Fruit fly (Drosophila melanogaster) whole organism, embryonic: Measurements from ENCODE around the gene CG33557.
A peak's percentile ranks its signal among the peaks of the same experiment; 100 is the strongest.

Experiments used
- Adf1 ChIP-seq: fragments of 200-800 bp; sonication (Bioruptor generic); IDR thresholded peaks from 2 replicates; pipeline ENCODE4 v1.3.6; 2022; ENCODE audit warnings: missing biosample characterization, missing genetic modification characterization
- BEAF-32 ChIP-seq: fragments of 200-800 bp; sonication (Bioruptor generic); optimal IDR thresholded peaks from 3 replicates; lab custom pipeline; 2017; ENCODE audit warnings: missing biosample characterization, missing genetic modification characterization, mild to moderate bottlenecking, moderate library complexity, missing genetic modification reagents
- CG10321 ChIP-seq: fragments of 200-800 bp; sonication (Bioruptor generic); IDR thresholded peaks from 2 replicates; pipeline ENCODE4 v1.3.6; 2022; ENCODE audit warnings: missing biosample characterization, missing genetic modification characterization
- CG10431 ChIP-seq: fragments of 200-800 bp; sonication (Bioruptor generic); optimal IDR thresholded peaks from 3 replicates; lab custom pipeline; 2018; ENCODE audit warnings: missing biosample characterization, mild to moderate bottlenecking, missing genetic modification characterization
- CG11504 ChIP-seq: fragments of 200-800 bp; sonication (Bioruptor generic); optimal IDR thresholded peaks from 3 replicates; lab custom pipeline; 2019; ENCODE audit warnings: missing biosample characterization, mild to moderate bottlenecking, missing genetic modification characterization, moderate library complexity
- CG16813 ChIP-seq: fragments of 200-800 bp; sonication (Bioruptor generic); IDR thresholded peaks from 3 replicates; pipeline ENCODE4 v1.3.6; 2022; ENCODE audit warnings: missing biosample characterization, missing genetic modification characterization; ENCODE audit not compliant: partially characterized antibody
- CG30020 ChIP-seq: fragments of 200-800 bp; optimal IDR thresholded peaks from 2 replicates; lab custom pipeline; 2019; ENCODE audit warnings: missing biosample characterization, mild to moderate bottlenecking, missing genetic modification characterization, moderate library complexity
- CG3995 ChIP-seq: fragments of 200-800 bp; sonication (Bioruptor generic); optimal IDR thresholded peaks from 3 replicates; lab custom pipeline; 2016; ENCODE audit warnings: missing biosample characterization, missing genetic modification characterization
- CG43689 ChIP-seq: fragments of 200-800 bp; sonication (Bioruptor generic); IDR thresholded peaks from 2 replicates; pipeline ENCODE4 v1.3.6; 2022; ENCODE audit warnings: missing biosample characterization, missing genetic modification characterization
- CG4404 ChIP-seq: fragments of 200-800 bp; sonication (Bioruptor generic); IDR thresholded peaks from 2 replicates; pipeline ENCODE4 v1.3.6; 2022; ENCODE audit warnings: missing biosample characterization, missing genetic modification characterization
- CG5245 ChIP-seq: fragments of 200-800 bp; sonication (Bioruptor generic); optimal IDR thresholded peaks from 3 replicates; lab custom pipeline; 2016; ENCODE audit warnings: missing biosample characterization, missing genetic modification characterization
- CG6272 ChIP-seq: fragments of 200-800 bp; sonication (Bioruptor generic); IDR thresholded peaks from 2 replicates; pipeline ENCODE4 v1.3.6; 2022; ENCODE audit warnings: missing biosample characterization, missing genetic modification characterization
- CG7556 ChIP-seq: fragments of 200-800 bp; sonication (Bioruptor generic); optimal IDR thresholded peaks from 2 replicates; lab custom pipeline; 2017; ENCODE audit warnings: missing biosample characterization, mild to moderate bottlenecking, missing genetic modification characterization
- CG9215 ChIP-seq: fragments of 200-800 bp; sonication (Bioruptor generic); IDR thresholded peaks from 2 replicates; pipeline ENCODE4 v1.3.6; 2022; ENCODE audit warnings: missing biosample characterization, missing genetic modification characterization
- CG9437 ChIP-seq: fragments of 200-800 bp; sonication (Bioruptor generic); optimal IDR thresholded peaks from 2 replicates; lab custom pipeline; 2018; ENCODE audit warnings: missing biosample characterization, mild to moderate bottlenecking, missing genetic modification characterization
- Dad ChIP-seq: fragments of 200-800 bp; sonication (Bioruptor generic); optimal IDR thresholded peaks from 3 replicates; lab custom pipeline; 2016; ENCODE audit warnings: missing biosample characterization, missing genetic modification characterization
- Dek ChIP-seq: fragments of 200-800 bp; sonication (Bioruptor generic); optimal IDR thresholded peaks from 3 replicates; lab custom pipeline; 2019; ENCODE audit warnings: missing biosample characterization, mild to moderate bottlenecking, missing genetic modification characterization, moderate library complexity
- Dip3 ChIP-seq: fragments of 200-800 bp; sonication (Bioruptor generic); optimal IDR thresholded peaks from 3 replicates; lab custom pipeline; 2016; ENCODE audit warnings: missing biosample characterization, missing genetic modification characterization
- Dp ChIP-seq: fragments of 200-800 bp; sonication (Bioruptor generic); optimal IDR thresholded peaks from 2 replicates; lab custom pipeline; 2018; ENCODE audit warnings: missing biosample characterization, mild to moderate bottlenecking, missing genetic modification characterization, moderate library complexity
- ERR ChIP-seq: fragments of 200-800 bp; sonication (Bioruptor generic); optimal IDR thresholded peaks from 2 replicates; lab custom pipeline; 2016; ENCODE audit warnings: missing biosample characterization, missing genetic modification characterization
- Elba2 ChIP-seq: fragments of 200-800 bp; sonication (Bioruptor generic); optimal IDR thresholded peaks from 3 replicates; lab custom pipeline; 2016; ENCODE audit warnings: missing biosample characterization, missing genetic modification characterization
- Fer1 ChIP-seq: fragments of 200-800 bp; sonication (Bioruptor generic); optimal IDR thresholded peaks from 2 replicates; lab custom pipeline; 2017; ENCODE audit warnings: missing biosample characterization, mild to moderate bottlenecking, missing genetic modification characterization
- HmgZ ChIP-seq: fragments of 200-800 bp; sonication (Bioruptor generic); optimal IDR thresholded peaks from 2 replicates; lab custom pipeline; 2018; ENCODE audit warnings: missing biosample characterization, mild to moderate bottlenecking, missing genetic modification characterization
- Lhr ChIP-seq: fragments of 200-800 bp; sonication (Bioruptor generic); optimal IDR thresholded peaks from 3 replicates; lab custom pipeline; 2017; ENCODE audit warnings: mild to moderate bottlenecking, missing biosample characterization, missing genetic modification reagents, missing genetic modification characterization
- NK7.1 ChIP-seq: fragments of 200-800 bp; sonication (Bioruptor generic); optimal IDR thresholded peaks from 3 replicates; lab custom pipeline; 2016; ENCODE audit warnings: missing biosample characterization, missing genetic modification characterization
- Nf-YB ChIP-seq: fragments of 200-800 bp; sonication (Bioruptor generic); optimal IDR thresholded peaks from 3 replicates; lab custom pipeline; 2019; ENCODE audit warnings: missing biosample characterization, mild to moderate bottlenecking, missing genetic modification characterization, moderate library complexity
- Opbp ChIP-seq: fragments of 200-800 bp; sonication (Bioruptor generic); IDR thresholded peaks from 3 replicates; pipeline ENCODE4 v1.3.6; 2022; ENCODE audit warnings: missing biosample characterization, missing genetic modification characterization; ENCODE audit not compliant: partially characterized antibody
- Sin3A ChIP-seq: fragments of >200 bp; optimal IDR thresholded peaks from 2 replicates; lab custom pipeline; 2018
- Usf ChIP-seq: fragments of 200-800 bp; sonication (Bioruptor generic); optimal IDR thresholded peaks from 2 replicates; lab custom pipeline; 2017; ENCODE audit warnings: missing genotype, missing biosample characterization, missing genetic modification characterization
- az2 ChIP-seq: fragments of 200-800 bp; sonication (Bioruptor generic); optimal IDR thresholded peaks from 3 replicates; lab custom pipeline; 2016; ENCODE audit warnings: missing biosample characterization, missing genetic modification characterization
- caup ChIP-seq: fragments of 200-800 bp; sonication (Bioruptor generic); optimal IDR thresholded peaks from 3 replicates; lab custom pipeline; 2017; ENCODE audit warnings: missing biosample characterization, mild to moderate bottlenecking, missing genetic modification characterization, moderate library complexity; ENCODE audit not compliant: severe bottlenecking
- eve ChIP-seq, 2 experiments: fragments of >200 bp; optimal IDR thresholded peaks; 2 replicates each; lab custom pipeline; 2017; ENCODE audit warnings: missing biosample characterization in 2 of 2, missing genetic modification characterization in 2 of 2
- ewg ChIP-seq: fragments of 200-800 bp; sonication (Bioruptor generic); optimal IDR thresholded peaks from 3 replicates; lab custom pipeline; 2017; ENCODE audit warnings: mild to moderate bottlenecking, missing biosample characterization, missing genetic modification reagents, missing genetic modification characterization
- gcm2 ChIP-seq: fragments of 200-800 bp; sonication (Bioruptor generic); optimal IDR thresholded peaks from 2 replicates; lab custom pipeline; 2016; ENCODE audit warnings: missing biosample characterization, missing genetic modification characterization
- h ChIP-seq: fragments of >200 bp; optimal IDR thresholded peaks from 2 replicates; lab custom pipeline; 2017
- ranshi ChIP-seq: fragments of 200-800 bp; sonication (Bioruptor generic); IDR thresholded peaks from 2 replicates; pipeline ENCODE4 v1.3.6; 2022; ENCODE audit warnings: missing biosample characterization, missing genetic modification characterization
- rib ChIP-seq: fragments of 200-800 bp; sonication (Bioruptor generic); IDR thresholded peaks from 2 replicates; pipeline ENCODE4 v1.3.6; 2022; ENCODE audit warnings: missing biosample characterization, missing genetic modification characterization
- tio ChIP-seq: fragments of 200-800 bp; sonication (Bioruptor generic); optimal IDR thresholded peaks from 2 replicates; lab custom pipeline; 2017; ENCODE audit warnings: missing biosample characterization, missing genetic modification characterization, inconsistent platforms

Gene CG33557

dm6 chrX:10009794-10010614 lies 994 bp downstream of the CG33557 start, which contains the start of gene Dna2 (continued):
- TF ChIP-seq CG9215 (GFP tag; lab: Robert Waterston, UW) (peak; percentile 5; the same call in 1 of the 2 replicates), CG30020 (tag; lab: Kevin White, UChicago) (no peak), BEAF-32 (GFP tag; lab: Kevin White, UChicago) (peak; percentile 15), CG4404 (no peak), CG3995 (GFP tag; lab: Kevin White, UChicago) (no peak), Lhr (peak; percentile 18), ewg (GFP tag; lab: Kevin White, UChicago) (no peak), tio (no peak), CG5245 (GFP tag; lab: Kevin White, UChicago) (no peak), CG6272 (GFP tag; lab: Robert Waterston, UW) (no peak), Sin3A (lab: Kevin White, UChicago) (peak; percentile 23), caup (no peak), az2 (GFP tag; lab: Kevin White, UChicago) (peak; percentile 12), CG16813 (GFP tag; lab: Robert Waterston, UW) (no peak), Dp (peak; percentile 76), Usf (GFP tag; lab: Kevin White, UChicago) (no peak), CG10321 (GFP tag; lab: Robert Waterston, UW) (no peak), Dek (tag; lab: Kevin White, UChicago) (no peak), Adf1 (GFP tag; lab: Robert Waterston, UW) (no peak), Opbp (GFP tag; lab: Robert Waterston, UW) (no peak), Nf-YB (GFP tag; lab: Kevin White, UChicago) (no peak), Fer1 (GFP tag; lab: Kevin White, UChicago) (no peak), ERR (no peak), NK7.1 (GFP tag; lab: Kevin White, UChicago) (no peak), CG10431 (GFP tag; lab: Kevin White, UChicago) (no peak), CG43689 (GFP tag; lab: Robert Waterston, UW) (no peak), HmgZ (tag; lab: Kevin White, UChicago) (no peak), Dad (GFP tag; lab: Kevin White, UChicago) (no peak), h (lab: Kevin White, UChicago) (no peak), CG9437 (no peak), ranshi (GFP tag; lab: Robert Waterston, UW) (no peak; the same call in 1 of the 2 replicates), Dip3 (GFP tag; lab: Kevin White, UChicago) (no peak), Elba2 (GFP tag; lab: Kevin White, UChicago) (no peak), rib (no peak), CG11504 (tag; lab: Kevin White, UChicago) (peak; percentile 38), eve (GFP tag; optimal IDR thresholded peaks at IDR 0.05; lab: Kevin White, UChicago) (no peak), CG7556 (GFP tag; lab: Kevin White, UChicago) (no peak), gcm2 (no peak)
- TF ChIP-seq, all 482 proteins: peak for 69
